Worm (Caenorhabditis elegans) whole organism, late embryonic: ENCODE results near the gene clec-78.

Experiments
- fax-1 ChIP-seq: sonication (generic microtip); optimal IDR thresholded peaks from 2 replicates; lab custom pipeline; 2016; ENCODE audit warnings: missing genotype, missing genetic modification characterization, missing compliant biosample characterization
- pqm-1 ChIP-seq: sonication (generic microtip); optimal IDR thresholded peaks from 2 replicates; lab custom pipeline; 2016; ENCODE audit warnings: missing genetic modification characterization, missing compliant biosample characterization
- unc-86 ChIP-seq: sonication (generic microtip); optimal IDR thresholded peaks from 2 replicates; lab custom pipeline; 2016; ENCODE audit warnings: missing genetic modification characterization, missing compliant biosample characterization

- TF ChIP-seq pqm-1 (tag; lab: Kevin White, UChicago) (no peak), unc-86 (tag; lab: Kevin White, UChicago) (no peak), fax-1 (tag; lab: Kevin White, UChicago) (no peak)
These were observed 47.1 kb upstream of the clec-78 start, which contains the start of gene clec-174 for ce11 chrIV:3941658-3942328.
